Worm (Caenorhabditis elegans): Measurements from ENCODE around the gene ptrg-1.

- TF ChIP-seq dao-5 (tag; optimal IDR thresholded peaks at IDR 0.05) (no peak), W03F9.2 (tag; optimal IDR thresholded peaks at IDR 0.05) (no peak), him-1 (tag; optimal IDR thresholded peaks at IDR 0.05) (no peak)
Measured at ce11 chrIV:10230971-10231370, 36.7 kb upstream of the ptrg-1 start, which contains the start of gene F01G10.5.
